Fruit fly (Drosophila melanogaster) whole organism, embryonic: ENCODE measurements around the gene mof.

Experiments
- ATbp ChIP-seq: fragments of 200-800 bp; sonication (Bioruptor generic); optimal IDR thresholded peaks from 2 replicates; lab custom pipeline; 2017; ENCODE audit warnings: missing biosample characterization, mild to moderate bottlenecking, missing genetic modification characterization, missing genetic modification reagents
- Aef1 ChIP-seq: fragments of 200-800 bp; sonication (Bioruptor generic); IDR thresholded peaks from 3 replicates; pipeline ENCODE4 v1.3.6; 2022; ENCODE audit warnings: missing biosample characterization, missing genetic modification characterization
- CG1024 ChIP-seq: fragments of 200-800 bp; sonication (Bioruptor generic); IDR thresholded peaks from 2 replicates; pipeline ENCODE4 v1.3.6; 2022; ENCODE audit warnings: missing biosample characterization, missing genetic modification characterization
- CG10543 ChIP-seq: fragments of 200-800 bp; sonication (Bioruptor generic); optimal IDR thresholded peaks from 3 replicates; lab custom pipeline; 2017; ENCODE audit warnings: missing biosample characterization, mild to moderate bottlenecking, missing genetic modification characterization, moderate library complexity
- CG11456 ChIP-seq: fragments of 200-800 bp; sonication (Bioruptor generic); IDR thresholded peaks from 3 replicates; pipeline ENCODE4 v1.3.6; 2022; ENCODE audit warnings: missing biosample characterization, missing genetic modification characterization
- CG11695 ChIP-seq: fragments of 200-800 bp; sonication (Bioruptor generic); IDR thresholded peaks from 3 replicates; pipeline ENCODE4 v1.3.6; 2022; ENCODE audit warnings: missing biosample characterization, missing genetic modification characterization
- CG14860 ChIP-seq: fragments of 200-800 bp; sonication (Bioruptor generic); IDR thresholded peaks from 3 replicates; pipeline ENCODE4 v1.3.6; 2022; ENCODE audit warnings: missing biosample characterization, missing genetic modification characterization; ENCODE audit not compliant: partially characterized antibody
- CG15696 ChIP-seq: fragments of 200-800 bp; sonication (Bioruptor generic); optimal IDR thresholded peaks from 2 replicates; lab custom pipeline; 2019; ENCODE audit warnings: missing biosample characterization, mild to moderate bottlenecking, missing genetic modification characterization, moderate library complexity
- CG1792 ChIP-seq: fragments of 200-800 bp; sonication (Bioruptor generic); optimal IDR thresholded peaks from 2 replicates; lab custom pipeline; 2016; ENCODE audit warnings: missing biosample characterization, missing genetic modification characterization
- CG18262 ChIP-seq: fragments of 200-800 bp; optimal IDR thresholded peaks from 3 replicates; lab custom pipeline; 2019; ENCODE audit warnings: missing biosample characterization, mild to moderate bottlenecking, missing genetic modification characterization, moderate library complexity
- CG1832 ChIP-seq: fragments of 200-800 bp; sonication (Bioruptor generic); optimal IDR thresholded peaks from 2 replicates; lab custom pipeline; 2017; ENCODE audit warnings: missing biosample characterization, mild to moderate bottlenecking, missing genetic modification characterization, inconsistent platforms
- CG30020 ChIP-seq: fragments of 200-800 bp; optimal IDR thresholded peaks from 2 replicates; lab custom pipeline; 2019; ENCODE audit warnings: missing biosample characterization, mild to moderate bottlenecking, missing genetic modification characterization, moderate library complexity
- CG30403 ChIP-seq: fragments of 200-800 bp; sonication (Bioruptor generic); optimal IDR thresholded peaks from 3 replicates; lab custom pipeline; 2016; ENCODE audit warnings: missing biosample characterization, missing genetic modification characterization
- CG31224 ChIP-seq: fragments of 200-800 bp; sonication (Bioruptor generic); IDR thresholded peaks from 2 replicates; pipeline ENCODE4 v1.3.6; 2022; ENCODE audit warnings: missing biosample characterization, missing genetic modification characterization
- CG3163 ChIP-seq: fragments of 200-800 bp; sonication (Bioruptor generic); optimal IDR thresholded peaks from 3 replicates; lab custom pipeline; 2016; ENCODE audit warnings: missing biosample characterization, missing genetic modification characterization
- CG33557 ChIP-seq: fragments of 200-800 bp; sonication (Bioruptor generic); optimal IDR thresholded peaks from 2 replicates; lab custom pipeline; 2019; ENCODE audit warnings: missing biosample characterization, mild to moderate bottlenecking, missing genetic modification characterization, moderate library complexity
- CG3847 ChIP-seq: fragments of 200-800 bp; sonication (Bioruptor generic); IDR thresholded peaks from 2 replicates; pipeline ENCODE4 v1.3.6; 2022; ENCODE audit warnings: missing biosample characterization, missing genetic modification characterization
- CG8290 ChIP-seq, 3 experiments: fragments of 200-800 bp; sonication (Bioruptor generic); optimal IDR thresholded peaks; 2 replicates each; lab custom pipeline; 2016 to 2019; ENCODE audit warnings: missing biosample characterization in 3 of 3, missing genetic modification characterization in 3 of 3, mild to moderate bottlenecking in 2 of 3, moderate library complexity in 1 of 3
- CG9932 ChIP-seq: fragments of 200-800 bp; sonication (Bioruptor generic); IDR thresholded peaks from 2 replicates; pipeline ENCODE4 v1.3.6; 2022; ENCODE audit warnings: missing biosample characterization, missing genetic modification characterization
- CTCF ChIP-seq: fragments of 200-800 bp; sonication (Bioruptor generic); optimal IDR thresholded peaks from 2 replicates; lab custom pipeline; 2017; ENCODE audit warnings: missing biosample characterization, mild to moderate bottlenecking, missing genetic modification characterization, moderate library complexity
- D ChIP-seq, 2 experiments: fragments of 200-800 bp in 1 of 2; fragments of >200 bp in 1 of 2; sonication (Bioruptor generic) in 1 of 2; optimal IDR thresholded peaks; 2 replicates in 1 of 2; 3 replicates in 1 of 2; lab custom pipeline; 2017; ENCODE audit warnings: mild to moderate bottlenecking in 1 of 2, missing biosample characterization in 1 of 2, missing genetic modification characterization in 1 of 2, missing genetic modification reagents in 1 of 2
- Dad ChIP-seq: fragments of 200-800 bp; sonication (Bioruptor generic); optimal IDR thresholded peaks from 3 replicates; lab custom pipeline; 2016; ENCODE audit warnings: missing biosample characterization, missing genetic modification characterization
- HLH54F ChIP-seq: fragments of 200-800 bp; sonication (Bioruptor generic); optimal IDR thresholded peaks from 3 replicates; lab custom pipeline; 2016; ENCODE audit warnings: missing biosample characterization, missing genetic modification characterization
- Hey ChIP-seq: fragments of 200-800 bp; sonication (Bioruptor generic); optimal IDR thresholded peaks from 3 replicates; lab custom pipeline; 2018; ENCODE audit warnings: missing biosample characterization, mild to moderate bottlenecking, missing genetic modification characterization
- Hsf ChIP-seq: fragments of 200-800 bp; sonication (Bioruptor generic); optimal IDR thresholded peaks from 3 replicates; lab custom pipeline; 2016; ENCODE audit warnings: missing biosample characterization, missing genetic modification characterization
- Lpt ChIP-seq: fragments of >200 bp; optimal IDR thresholded peaks from 2 replicates; lab custom pipeline; 2018; ENCODE audit warnings: missing biosample characterization, missing genetic modification characterization
- Nf-YC ChIP-seq: fragments of 200-800 bp; optimal IDR thresholded peaks from 3 replicates; lab custom pipeline; 2019; ENCODE audit warnings: missing biosample characterization, mild to moderate bottlenecking, missing genetic modification characterization, moderate library complexity
- Oli ChIP-seq: fragments of 200-800 bp; sonication (Bioruptor generic); optimal IDR thresholded peaks from 2 replicates; lab custom pipeline; 2018; ENCODE audit warnings: missing biosample characterization, mild to moderate bottlenecking, missing genetic modification characterization, moderate library complexity
- Opbp ChIP-seq: fragments of 200-800 bp; sonication (Bioruptor generic); IDR thresholded peaks from 3 replicates; pipeline ENCODE4 v1.3.6; 2022; ENCODE audit warnings: missing biosample characterization, missing genetic modification characterization; ENCODE audit not compliant: partially characterized antibody
- Ptx1 ChIP-seq: fragments of 200-800 bp; sonication (Bioruptor generic); IDR thresholded peaks from 2 replicates; pipeline ENCODE4 v1.3.6; 2022; ENCODE audit warnings: missing biosample characterization, missing genetic modification characterization
- Sry-δ ChIP-seq: fragments of 200-800 bp; sonication (Bioruptor generic); optimal IDR thresholded peaks from 2 replicates; lab custom pipeline; 2016; ENCODE audit warnings: missing biosample characterization, missing genetic modification characterization
- Vsx1 ChIP-seq: fragments of 200-800 bp; sonication (Bioruptor generic); optimal IDR thresholded peaks from 2 replicates; lab custom pipeline; 2017; ENCODE audit warnings: missing biosample characterization, mild to moderate bottlenecking, missing genetic modification characterization, missing genetic modification reagents
- Xrp1 ChIP-seq: fragments of 200-800 bp; sonication (Bioruptor generic); IDR thresholded peaks from 2 replicates; pipeline ENCODE4 v1.3.6; 2022; ENCODE audit warnings: missing biosample characterization, missing genetic modification characterization
- YL-1 ChIP-seq: fragments of 200-800 bp; sonication (Bioruptor generic); optimal IDR thresholded peaks from 3 replicates; lab custom pipeline; 2017; ENCODE audit warnings: missing biosample characterization, mild to moderate bottlenecking, missing genetic modification characterization
- al ChIP-seq: fragments of 200-800 bp; sonication (Bioruptor generic); IDR thresholded peaks from 2 replicates; pipeline ENCODE4 v1.3.6; 2022; ENCODE audit warnings: missing biosample characterization, missing genetic modification characterization
- amos ChIP-seq: fragments of 200-800 bp; sonication (Bioruptor generic); IDR thresholded peaks from 2 replicates; pipeline ENCODE4 v1.3.6; 2022; ENCODE audit warnings: missing biosample characterization, missing genetic modification characterization; ENCODE audit not compliant: partially characterized antibody
- aop ChIP-seq: fragments of 200-800 bp; sonication (Bioruptor generic); IDR thresholded peaks from 2 replicates; pipeline ENCODE4 v1.3.6; 2022; ENCODE audit warnings: missing biosample characterization, missing genetic modification characterization
- croc ChIP-seq: fragments of 200-800 bp; sonication (Bioruptor generic); conservative IDR thresholded peaks from 3 replicates; pipeline ENCODE4 v1.3.6; 2022; ENCODE audit warnings: missing biosample characterization, missing genetic modification characterization
- dimm ChIP-seq: fragments of 200-800 bp; sonication (Bioruptor generic); IDR thresholded peaks from 2 replicates; pipeline ENCODE4 v1.3.6; 2022; ENCODE audit warnings: missing biosample characterization, missing genetic modification characterization
- disco-r ChIP-seq: fragments of 200-800 bp; sonication (Bioruptor generic); optimal IDR thresholded peaks from 2 replicates; lab custom pipeline; 2016; ENCODE audit warnings: missing biosample characterization, missing genetic modification characterization
- dm ChIP-seq: fragments of 200-800 bp; sonication (Bioruptor generic); optimal IDR thresholded peaks from 3 replicates; lab custom pipeline; 2016; ENCODE audit warnings: missing biosample characterization, missing genetic modification characterization
- exex ChIP-seq: fragments of 200-800 bp; sonication (Bioruptor generic); optimal IDR thresholded peaks from 4 replicates; lab custom pipeline; 2018; ENCODE audit warnings: missing biosample characterization, mild to moderate bottlenecking, missing genetic modification characterization, moderate library complexity
- gcm ChIP-seq: fragments of 200-800 bp; sonication (Bioruptor generic); optimal IDR thresholded peaks from 2 replicates; lab custom pipeline; 2019; ENCODE audit warnings: missing biosample characterization, mild to moderate bottlenecking, missing genetic modification characterization, moderate library complexity
- gem ChIP-seq: fragments of 200-800 bp; sonication (Bioruptor generic); optimal IDR thresholded peaks from 2 replicates; lab custom pipeline; 2019; ENCODE audit warnings: missing biosample characterization, mild to moderate bottlenecking, missing genetic modification characterization, moderate library complexity
- kay ChIP-seq: fragments of 200-800 bp; sonication (Bioruptor generic); optimal IDR thresholded peaks from 2 replicates; lab custom pipeline; 2016; ENCODE audit warnings: missing biosample characterization, missing genetic modification characterization
- maf-S ChIP-seq: fragments of 200-800 bp; sonication (Bioruptor generic); optimal IDR thresholded peaks from 2 replicates; lab custom pipeline; 2016; ENCODE audit warnings: missing biosample characterization, missing genetic modification characterization
- pfk ChIP-seq: fragments of 200-800 bp; sonication (Bioruptor generic); optimal IDR thresholded peaks from 2 replicates; lab custom pipeline; 2018; ENCODE audit warnings: missing biosample characterization, mild to moderate bottlenecking, missing genetic modification characterization, moderate library complexity
- psq ChIP-seq: fragments of 200-800 bp; sonication (Bioruptor generic); optimal IDR thresholded peaks from 2 replicates; lab custom pipeline; 2017; ENCODE audit warnings: missing biosample characterization, missing genetic modification characterization
- sd ChIP-seq: fragments of 200-800 bp; sonication (Bioruptor generic); optimal IDR thresholded peaks from 3 replicates; lab custom pipeline; 2018; ENCODE audit warnings: missing biosample characterization, mild to moderate bottlenecking, missing genetic modification characterization, moderate library complexity
- ssp ChIP-seq: fragments of 200-800 bp; sonication (Bioruptor generic); IDR thresholded peaks from 2 replicates; pipeline ENCODE4 v1.3.6; 2022; ENCODE audit warnings: missing biosample characterization, missing genetic modification characterization
- sug ChIP-seq: fragments of 200-800 bp; optimal IDR thresholded peaks from 2 replicates; lab custom pipeline; 2019; ENCODE audit warnings: missing biosample characterization, mild to moderate bottlenecking, missing genetic modification characterization, moderate library complexity

mof gene

DNA sequence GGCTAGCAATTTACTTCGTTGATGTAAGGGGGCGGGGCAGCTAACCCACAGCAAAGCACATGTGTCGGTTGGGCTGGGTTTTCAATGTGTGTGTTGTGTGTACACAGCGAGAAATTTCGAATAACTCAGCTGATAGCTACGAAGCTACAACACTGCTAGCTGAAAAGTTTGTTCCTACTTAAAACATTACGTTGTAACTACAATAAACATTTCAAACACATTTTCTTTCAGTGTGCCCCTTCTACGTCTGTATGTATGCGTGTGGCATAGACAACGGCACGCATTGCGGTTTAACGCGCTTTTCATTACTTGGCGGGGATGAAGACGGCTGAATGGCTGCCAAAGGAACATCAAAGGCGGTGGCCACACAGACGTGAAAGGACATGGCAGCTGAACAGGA, 29.1 kb downstream of the mof start (continued):
- no peak for TF ChIP-seq pfk (GFP tag; lab: Kevin White, UChicago)
- TF ChIP-seq D (optimal IDR thresholded peaks at IDR 0.05; lab: Kevin White, UChicago), result no peak
- TF ChIP-seq D (GFP tag; optimal IDR thresholded peaks at IDR 0.05; lab: Kevin White, UChicago), result no peak
- no peak for TF ChIP-seq Sry-δ (GFP tag; lab: Kevin White, UChicago)
- TF ChIP-seq CG1024 (GFP tag; lab: Robert Waterston, UW), result 0 out of 2 replicates have a peak, but pooled peaks have one; percentile 23
- no peak for TF ChIP-seq Vsx1 (GFP tag; lab: Kevin White, UChicago)
- no peak for TF ChIP-seq CG30020 (tag; lab: Kevin White, UChicago)
- no peak for TF ChIP-seq CG10543 (GFP tag; lab: Kevin White, UChicago)
- no peak for TF ChIP-seq CG15696 (tag; lab: Kevin White, UChicago)
- TF ChIP-seq Nf-YC, result no peak
- no peak for TF ChIP-seq Hey
- TF ChIP-seq disco-r, result no peak
- no peak for TF ChIP-seq YL-1 (GFP tag; lab: Kevin White, UChicago)
- peak; percentile 38 for TF ChIP-seq gem (tag; lab: Kevin White, UChicago)
- TF ChIP-seq CG31224, result no peak
- TF ChIP-seq CG9932 (GFP tag; lab: Robert Waterston, UW), result peak; percentile 44
- TF ChIP-seq dimm (GFP tag; lab: Robert Waterston, UW), result no peak
- no peak for TF ChIP-seq CG14860 (GFP tag; lab: Robert Waterston, UW)
- TF ChIP-seq exex (tag; lab: Kevin White, UChicago), result no peak
- no peak for TF ChIP-seq aop (GFP tag; lab: Robert Waterston, UW)
- TF ChIP-seq CG11456 (GFP tag; lab: Robert Waterston, UW), result peak; percentile 48; the same call in 1 of the 3 replicates
- TF ChIP-seq Hsf (GFP tag; lab: Kevin White, UChicago), result peak; percentile 36
- no peak for TF ChIP-seq CG18262 (tag; lab: Kevin White, UChicago)
- no peak for TF ChIP-seq CG1792 (GFP tag; lab: Kevin White, UChicago)
- TF ChIP-seq sd (tag; lab: Kevin White, UChicago), result no peak
- no peak for TF ChIP-seq Opbp (GFP tag; lab: Robert Waterston, UW)
- TF ChIP-seq psq (GFP tag; lab: Kevin White, UChicago), result no peak
- no peak for TF ChIP-seq CG1832 (GFP tag; lab: Kevin White, UChicago)
- TF ChIP-seq CG30403, result no peak
- TF ChIP-seq sug, result no peak
- TF ChIP-seq CG3163, result no peak
- TF ChIP-seq ATbp (GFP tag; lab: Kevin White, UChicago), result peak; percentile 12
- TF ChIP-seq CG33557, result no peak
- no peak for TF ChIP-seq croc (GFP tag; lab: Robert Waterston, UW)
- TF ChIP-seq ssp, result no peak
- no peak for TF ChIP-seq Lpt
- TF ChIP-seq HLH54F, result no peak
- TF ChIP-seq Oli, result no peak
- TF ChIP-seq dm (GFP tag; lab: Kevin White, UChicago), result no peak
- no peak for TF ChIP-seq al (GFP tag; lab: Robert Waterston, UW)
- TF ChIP-seq Dad, result no peak
- peak; percentile 47; the same call in 1 of the 2 replicates for TF ChIP-seq Xrp1 (GFP tag; lab: Robert Waterston, UW)
- no peak for TF ChIP-seq CG8290 (GFP tag; optimal IDR thresholded peaks at IDR 0.05; lab: Kevin White, UChicago)
- peak in 1 of 2 experiments; percentile 79 for TF ChIP-seq CG8290 (tag; optimal IDR thresholded peaks at IDR 0.05; lab: Kevin White, UChicago)
- TF ChIP-seq CTCF (GFP tag; lab: Kevin White, UChicago), result no peak
- no peak for TF ChIP-seq maf-S (GFP tag; lab: Kevin White, UChicago)
- no peak for TF ChIP-seq amos
- no peak for TF ChIP-seq kay (GFP tag; lab: Kevin White, UChicago)
- no peak for TF ChIP-seq gcm (GFP tag; lab: Kevin White, UChicago)
- TF ChIP-seq Aef1 (GFP tag; lab: Robert Waterston, UW), result peak; percentile 39; the same call in 2 of the 3 replicates
- TF ChIP-seq CG11695 (GFP tag; lab: Robert Waterston, UW), result 0 out of 3 replicates have a peak, but pooled peaks have one; percentile 23
- TF ChIP-seq Ptx1 (GFP tag; lab: Robert Waterston, UW), result peak; percentile 59
- TF ChIP-seq CG3847 (GFP tag; lab: Robert Waterston, UW), result peak; percentile 16; the same call in 1 of the 2 replicates
